Worm (Caenorhabditis elegans): ENCODE results near the gene F35E8.7.

ce11 chrV:15911848-15912247 lies 2.0 kb upstream of the F35E8.7 start, which contains the start of gene F35E8.6:
- TF ChIP-seq hmg-4 (GFP tag; optimal IDR thresholded peaks at IDR 0.05) (no peak), F13C5.2 (tag; optimal IDR thresholded peaks at IDR 0.05) (no peak), ama-1 (optimal IDR thresholded peaks at IDR 0.05) (no peak), tra-4 (tag; optimal IDR thresholded peaks at IDR 0.05) (no peak), ets-7 (tag; optimal IDR thresholded peaks at IDR 0.05) (no peak)
